Fruit fly (Drosophila melanogaster): ENCODE data around the gene CG31524.

CG31524 gene

dm6 chr3R:30466515-30466914, 47.6 kb downstream of the CG31524 start (continued):
- no peak for TF ChIP-seq CG9727 (GFP tag; optimal IDR thresholded peaks at IDR 0.05)
- TF ChIP-seq B-H1 (GFP tag; IDR thresholded peaks at IDR 0.05), result no peak
- no peak for TF ChIP-seq da (GFP tag; optimal IDR thresholded peaks at IDR 0.05)
- TF ChIP-seq Chrac-16 (GFP tag; optimal IDR thresholded peaks at IDR 0.05), result no peak
- no peak for TF ChIP-seq CG6689 (GFP tag; IDR thresholded peaks at IDR 0.05)
- no peak for TF ChIP-seq Dip2 (GFP tag; IDR thresholded peaks at IDR 0.05)
- TF ChIP-seq Gsc (GFP tag; IDR thresholded peaks at IDR 0.05), result no peak
- TF ChIP-seq sens-2 (GFP tag; IDR thresholded peaks at IDR 0.05), result no peak
- TF ChIP-seq CG14710 (tag; optimal IDR thresholded peaks at IDR 0.05), result no peak
- no peak for TF ChIP-seq CG11085 (GFP tag; IDR thresholded peaks at IDR 0.05)
- TF ChIP-seq twi (tag; optimal IDR thresholded peaks at IDR 0.05), result peak; percentile 30
- no peak for TF ChIP-seq Scr (GFP tag; IDR thresholded peaks at IDR 0.05; ENCODE audit: partially characterized antibody)
- 0 out of 2 replicates have a peak, but pooled peaks have one; percentile 27 for TF ChIP-seq chm (GFP tag; IDR thresholded peaks at IDR 0.05)
- TF ChIP-seq CG11723 (GFP tag; optimal IDR thresholded peaks at IDR 0.05), result no peak

dm6 chr3R:30465775-30466494, 48.2 kb downstream of the CG31524 start, which contains the start of gene PH4alphaEFB:
TSS of gene PH4alphaEFB (plus strand) at chr3R:30466050.
- peak; percentile 1 for TF ChIP-seq CTCF (GFP tag; optimal IDR thresholded peaks at IDR 0.05)
- TF ChIP-seq so (GFP tag; IDR thresholded peaks at IDR 0.05), result peak; percentile 10; the same call in 1 of the 3 replicates
- TF ChIP-seq CG7357 (GFP tag; IDR thresholded peaks at IDR 0.05), result no peak
- peak; percentile 56 for TF ChIP-seq nerfin-1 (tag; optimal IDR thresholded peaks at IDR 0.05)
- TF ChIP-seq gcm (GFP tag; optimal IDR thresholded peaks at IDR 0.05), result peak; percentile 64
- peak; percentile 20 to 84 for TF ChIP-seq crp (GFP tag; optimal IDR thresholded peaks at IDR 0.05)
- TF ChIP-seq mirr (GFP tag; optimal IDR thresholded peaks at IDR 0.05), result peak; percentile 14
- no peak for TF ChIP-seq CG6175 (GFP tag; IDR thresholded peaks at IDR 0.05)
- no peak for TF ChIP-seq hb (GFP tag; IDR thresholded peaks at IDR 0.05; ENCODE audit: partially characterized antibody)
- peak; percentile 3 for TF ChIP-seq wek (GFP tag; optimal IDR thresholded peaks at IDR 0.05)
- peak; percentile 27; the same call in 1 of the 2 replicates for TF ChIP-seq hbn (GFP tag; IDR thresholded peaks at IDR 0.05; ENCODE audit: partially characterized antibody)
- TF ChIP-seq gfzf (GFP tag; optimal IDR thresholded peaks at IDR 0.05), result peak; percentile 33
- peak; percentile 76 for TF ChIP-seq ewg (GFP tag; optimal IDR thresholded peaks at IDR 0.05)
- TF ChIP-seq CG11093 (GFP tag; IDR thresholded peaks at IDR 0.05), result no peak
- no peak for TF ChIP-seq CG10366 (GFP tag; IDR thresholded peaks at IDR 0.05)
- no peak for TF ChIP-seq dimm (GFP tag; IDR thresholded peaks at IDR 0.05)
- TF ChIP-seq pros (GFP tag; optimal IDR thresholded peaks at IDR 0.05), result peak; percentile 65
- no peak for TF ChIP-seq CG18476 (GFP tag; optimal IDR thresholded peaks at IDR 0.05)
- TF ChIP-seq ci (GFP tag; IDR thresholded peaks at IDR 0.05), result peak; percentile 68; the same call in 2 of the 3 replicates
- TF ChIP-seq Ptx1 (GFP tag; IDR thresholded peaks at IDR 0.05), result no peak
- peak; percentile 78 for TF ChIP-seq CG12769 (tag; optimal IDR thresholded peaks at IDR 0.05)
- no peak for TF ChIP-seq dan (GFP tag; IDR thresholded peaks at IDR 0.05)
- no peak for TF ChIP-seq cas (GFP tag; IDR thresholded peaks at IDR 0.05)
- TF ChIP-seq caup (GFP tag; optimal IDR thresholded peaks at IDR 0.05; ENCODE audit: severe bottlenecking), result no peak
- no peak for TF ChIP-seq HmgZ (tag; optimal IDR thresholded peaks at IDR 0.05)
- TF ChIP-seq CG12219 (GFP tag; optimal IDR thresholded peaks at IDR 0.05), result no peak
- no peak for TF ChIP-seq bbx (GFP tag; IDR thresholded peaks at IDR 0.05; ENCODE audit: partially characterized antibody)
- no peak for TF ChIP-seq CG8765 (GFP tag; IDR thresholded peaks at IDR 0.05)
- TF ChIP-seq CG13624 (GFP tag; optimal IDR thresholded peaks at IDR 0.05), result no peak
- no peak for TF ChIP-seq CG9437 (GFP tag; optimal IDR thresholded peaks at IDR 0.05)
- no peak for TF ChIP-seq Fer2 (tag; optimal IDR thresholded peaks at IDR 0.05)
- TF ChIP-seq twi (tag; optimal IDR thresholded peaks at IDR 0.05), result no peak
- TF ChIP-seq pum (GFP tag; optimal IDR thresholded peaks at IDR 0.05), result no peak
- TF ChIP-seq Jarid2 (GFP tag; optimal IDR thresholded peaks at IDR 0.05), result peak; percentile 94
- no peak for TF ChIP-seq Max (GFP tag; optimal IDR thresholded peaks at IDR 0.05)
- TF ChIP-seq lola (GFP tag; optimal IDR thresholded peaks at IDR 0.05), result no peak

All from whole organism, embryonic.